Worm (Caenorhabditis elegans) whole organism, late embryonic: Measurements from ENCODE around the gene grd-7.
A peak's percentile ranks its signal among the peaks of the same experiment; 100 is the strongest.

ENCODE experiments used
- C08G9.2 ChIP-seq: sonication (generic microtip); optimal IDR thresholded peaks from 2 replicates; lab custom pipeline; 2016; ENCODE audit warnings: mild to moderate bottlenecking, missing genetic modification characterization, moderate library complexity, missing compliant biosample characterization
- C38D4.7 ChIP-seq: fragments of 200-800 bp; sonication (Bioruptor generic); optimal IDR thresholded peaks from 2 replicates; lab custom pipeline; 2018; ENCODE audit warnings: mild to moderate bottlenecking, missing genetic modification characterization, moderate library complexity, missing compliant biosample characterization
- K02D7.2 ChIP-seq: sonication (generic microtip); optimal IDR thresholded peaks from 2 replicates; lab custom pipeline; 2017; ENCODE audit warnings: mild to moderate bottlenecking, missing genetic modification characterization, missing compliant biosample characterization
- Y22D7AL.16 ChIP-seq: sonication (generic microtip); optimal IDR thresholded peaks from 2 replicates; lab custom pipeline; 2016; ENCODE audit warnings: missing genetic modification characterization, missing compliant biosample characterization
- ahr-1 ChIP-seq: sonication (generic microtip); optimal IDR thresholded peaks from 2 replicates; lab custom pipeline; 2016; ENCODE audit warnings: missing genetic modification characterization, missing compliant biosample characterization
- ama-1 ChIP-seq: fragments of 150-350 bp; optimal IDR thresholded peaks from 2 replicates; lab custom pipeline; 2014
- ceh-18 ChIP-seq: sonication (generic microtip); optimal IDR thresholded peaks from 2 replicates; lab custom pipeline; 2016; ENCODE audit warnings: missing genetic modification characterization, missing compliant biosample characterization
- ceh-19 ChIP-seq: fragments of 200-800 bp; sonication (Bioruptor generic); optimal IDR thresholded peaks from 2 replicates; lab custom pipeline; 2018; ENCODE audit warnings: mild to moderate bottlenecking, missing genetic modification characterization, missing compliant biosample characterization
- ceh-2 ChIP-seq: sonication (generic microtip); optimal IDR thresholded peaks from 2 replicates; lab custom pipeline; 2016; ENCODE audit warnings: missing genotype, missing genetic modification characterization, missing compliant biosample characterization
- ceh-30 ChIP-seq: fragments of 150-350 bp; optimal IDR thresholded peaks from 2 replicates; lab custom pipeline; 2014; ENCODE audit warnings: missing biosample characterization, missing genetic modification characterization
- ceh-34 ChIP-seq: sonication (generic microtip); optimal IDR thresholded peaks from 2 replicates; lab custom pipeline; 2016; ENCODE audit warnings: mild to moderate bottlenecking, missing genetic modification characterization, missing compliant biosample characterization
- ceh-48 ChIP-seq: sonication (generic microtip); optimal IDR thresholded peaks from 2 replicates; lab custom pipeline; 2016; ENCODE audit warnings: missing genetic modification characterization, inconsistent platforms, missing compliant biosample characterization
- che-1 ChIP-seq: sonication (generic microtip); optimal IDR thresholded peaks from 2 replicates; lab custom pipeline; 2016; ENCODE audit warnings: mild to moderate bottlenecking, missing genetic modification characterization, missing compliant biosample characterization
- dmd-4 ChIP-seq: sonication (generic microtip); optimal IDR thresholded peaks from 2 replicates; lab custom pipeline; 2016; ENCODE audit warnings: borderline replicate concordance, missing genetic modification characterization, missing compliant biosample characterization
- dve-1 ChIP-seq: sonication (generic microtip); optimal IDR thresholded peaks from 2 replicates; lab custom pipeline; 2017; ENCODE audit warnings: antibody characterized with exemption, mild to moderate bottlenecking, missing genetic modification characterization, missing compliant biosample characterization
- elt-2 ChIP-seq: sonication (generic microtip); optimal IDR thresholded peaks from 2 replicates; lab custom pipeline; 2016; ENCODE audit warnings: missing genetic modification reagents, missing genetic modification characterization, missing compliant biosample characterization
- eyg-1 ChIP-seq: sonication (generic microtip); optimal IDR thresholded peaks from 2 replicates; lab custom pipeline; 2016; ENCODE audit warnings: missing genotype, missing genetic modification characterization, missing compliant biosample characterization
- fkh-6 ChIP-seq: sonication (generic microtip); optimal IDR thresholded peaks from 2 replicates; lab custom pipeline; 2016; ENCODE audit warnings: missing genetic modification characterization, missing compliant biosample characterization
- gmeb-2 ChIP-seq: sonication (generic microtip); optimal IDR thresholded peaks from 2 replicates; lab custom pipeline; 2016; ENCODE audit warnings: missing genetic modification characterization, inconsistent platforms, missing compliant biosample characterization
- hlh-30 ChIP-seq: sonication (generic microtip); optimal IDR thresholded peaks from 2 replicates; lab custom pipeline; 2017; ENCODE audit warnings: antibody characterized with exemption, missing genetic modification characterization, missing compliant biosample characterization; ENCODE audit not compliant: insufficient read depth
- nfya-1 ChIP-seq: sonication (generic microtip); optimal IDR thresholded peaks from 2 replicates; lab custom pipeline; 2017; ENCODE audit warnings: missing genetic modification characterization, mild to moderate bottlenecking, missing compliant biosample characterization, antibody characterized with exemption, moderate library complexity
- nhr-232 ChIP-seq: sonication (generic microtip); optimal IDR thresholded peaks from 2 replicates; lab custom pipeline; 2016; ENCODE audit warnings: missing genetic modification characterization, missing compliant biosample characterization
- pag-3 ChIP-seq: sonication (generic microtip); optimal IDR thresholded peaks from 2 replicates; lab custom pipeline; 2016; ENCODE audit warnings: missing compliant biosample characterization, missing genetic modification characterization, borderline replicate concordance
- pha-4 ChIP-seq: fragments of 150-350 bp; optimal IDR thresholded peaks from 2 replicates; lab custom pipeline; 2018; ENCODE audit warnings: missing biosample characterization, missing genetic modification reagents, missing genetic modification characterization
- ref-2 ChIP-seq: sonication (generic microtip); optimal IDR thresholded peaks from 2 replicates; lab custom pipeline; 2016; ENCODE audit warnings: missing genetic modification characterization, missing compliant biosample characterization
- sdc-2 ChIP-seq: sonication (generic microtip); optimal IDR thresholded peaks from 2 replicates; lab custom pipeline; 2016; ENCODE audit warnings: missing genotype, missing genetic modification characterization, missing compliant biosample characterization
- sox-2 ChIP-seq: fragments of 200-800 bp; sonication (Bioruptor generic); IDR thresholded peaks from 2 replicates; pipeline ENCODE4 v1.3.6; 2022; ENCODE audit warnings: missing genetic modification reagents, missing genetic modification characterization, missing compliant biosample characterization
- sox-4 ChIP-seq: sonication (generic microtip); optimal IDR thresholded peaks from 2 replicates; lab custom pipeline; 2017; ENCODE audit warnings: mild to moderate bottlenecking, missing genetic modification characterization, inconsistent platforms, missing compliant biosample characterization
- syd-9 ChIP-seq: sonication (generic microtip); optimal IDR thresholded peaks from 2 replicates; lab custom pipeline; 2016; ENCODE audit warnings: mild to moderate bottlenecking, missing genetic modification characterization, moderate library complexity, missing compliant biosample characterization
- tbx-2 ChIP-seq: sonication (generic microtip); optimal IDR thresholded peaks from 2 replicates; lab custom pipeline; 2016; ENCODE audit warnings: missing genetic modification characterization, missing compliant biosample characterization
- unc-42 ChIP-seq: sonication (generic microtip); optimal IDR thresholded peaks from 2 replicates; lab custom pipeline; 2016; ENCODE audit warnings: missing genotype, missing genetic modification characterization, missing compliant biosample characterization
- unc-55 ChIP-seq: sonication (generic microtip); optimal IDR thresholded peaks from 2 replicates; lab custom pipeline; 2017; ENCODE audit warnings: missing biosample characterization, missing genetic modification reagents, missing genetic modification characterization

grd-7 gene

ce11 chrX:7264591-7265306, 4.5 kb downstream of the grd-7 start (continued):
- peak; percentile 72 for TF ChIP-seq syd-9 (tag; lab: Kevin White, UChicago)
- TF ChIP-seq C08G9.2 = peak; percentile 69
- TF ChIP-seq dmd-4 = no peak

- TF ChIP-seq K02D7.2 (tag; lab: Kevin White, UChicago) (no peak), gmeb-2 (tag; lab: Kevin White, UChicago) (no peak), fkh-6 (tag; lab: Kevin White, UChicago) (no peak), ceh-19 (GFP tag; lab: Kevin White, UChicago) (no peak), ama-1 (lab: Kevin White, UChicago) (no peak), C38D4.7 (GFP tag; lab: Kevin White, UChicago) (no peak), che-1 (tag; lab: Kevin White, UChicago) (no peak), nhr-232 (tag; lab: Kevin White, UChicago) (no peak)
Observed at ce11 chrX:7260327-7261019, 8.8 kb downstream of the grd-7 start, which contains the start of gene lact-1. Gene lact-1 (minus strand): TSS chrX:7260377.

ce11 chrX:7256891-7257290, 12.4 kb downstream of the grd-7 start, which contains the start of gene F46H5.5:
Gene F46H5.5 (minus strand): TSS chrX:7256991.
- no peak for TF ChIP-seq sox-2 (GFP tag; lab: Robert Waterston, UW)
- no peak for TF ChIP-seq pha-4
- no peak for TF ChIP-seq ahr-1 (tag; lab: Kevin White, UChicago)
- no peak for TF ChIP-seq ceh-34 (tag; lab: Kevin White, UChicago)
- no peak for TF ChIP-seq eyg-1 (tag; lab: Kevin White, UChicago)
- TF ChIP-seq Y22D7AL.16 (tag; lab: Kevin White, UChicago) = no peak

ce11 chrX:7254558-7254957, 14.7 kb downstream of the grd-7 start, which contains the start of gene F46H5.4:
Gene F46H5.4 (minus strand): TSS chrX:7254610.
- TF ChIP-seq sdc-2 (tag; lab: Kevin White, UChicago) (peak; percentile 48), dmd-4 (peak; percentile 29), tbx-2 (peak; percentile 50), sox-4 (tag; lab: Kevin White, UChicago) (no peak), unc-42 (tag; lab: Kevin White, UChicago) (peak; percentile 56), ceh-2 (tag; lab: Kevin White, UChicago) (peak; percentile 4), hlh-30 (tag; lab: Kevin White, UChicago) (no peak), che-1 (tag; lab: Kevin White, UChicago) (no peak), ceh-18 (tag; lab: Kevin White, UChicago) (peak; percentile 2), dve-1 (tag; lab: Kevin White, UChicago) (no peak), nfya-1 (tag; lab: Kevin White, UChicago) (peak; percentile 28), ceh-48 (tag; lab: Kevin White, UChicago) (no peak), unc-55 (GFP tag; lab: Kevin White, UChicago) (no peak), ref-2 (peak; percentile 49), ceh-19 (GFP tag; lab: Kevin White, UChicago) (peak; percentile 35), ceh-30 (tag; lab: Kevin White, UChicago) (no peak)

ce11 chrX:7244756-7245155, 24.5 kb downstream of the grd-7 start:
- TF ChIP-seq elt-2 (tag; lab: Kevin White, UChicago) (peak; percentile 60), pag-3 (no peak)
